Fruit fly (Drosophila melanogaster): ENCODE data around the gene Eip78C.

Eip78C gene

dm6 chr3L:21201246-21201896 is 25.0 kb upstream of the Eip78C start (continued):
- TF ChIP-seq CG4424 (GFP tag; optimal IDR thresholded peaks at IDR 0.05) (no peak), Chrac-16 (GFP tag; optimal IDR thresholded peaks at IDR 0.05) (no peak), HHEX (GFP tag; optimal IDR thresholded peaks at IDR 0.05) (no peak), CG3281 (GFP tag; optimal IDR thresholded peaks at IDR 0.05) (peak; percentile 19), CG12236 (GFP tag; optimal IDR thresholded peaks at IDR 0.05) (no peak), CG12942 (GFP tag; optimal IDR thresholded peaks at IDR 0.05) (no peak), slp2 (GFP tag; optimal IDR thresholded peaks at IDR 0.05) (no peak), gfzf (GFP tag; optimal IDR thresholded peaks at IDR 0.05) (no peak), CG6254 (GFP tag; optimal IDR thresholded peaks at IDR 0.05) (no peak), lab (GFP tag; optimal IDR thresholded peaks at IDR 0.05) (peak; percentile 5), NfI (GFP tag; optimal IDR thresholded peaks at IDR 0.05) (peak; percentile 3), Drgx (GFP tag; IDR thresholded peaks at IDR 0.05) (0 out of 2 replicates have a peak, but pooled peaks have one; percentile 27), CG34224 (GFP tag; IDR thresholded peaks at IDR 0.05; ENCODE audit: partially characterized antibody) (no peak), CG2120 (GFP tag; optimal IDR thresholded peaks at IDR 0.05) (no peak), CG13624 (GFP tag; optimal IDR thresholded peaks at IDR 0.05) (no peak), Med (GFP tag) (peak; percentile 82), vnd (GFP tag; IDR thresholded peaks at IDR 0.05; ENCODE audit: partially characterized antibody) (no peak), sob (GFP tag; IDR thresholded peaks at IDR 0.05) (peak; percentile 46; the same call in 1 of the 2 replicates), pita (GFP tag; optimal IDR thresholded peaks at IDR 0.05) (no peak), Mrtf (GFP tag; IDR thresholded peaks at IDR 0.05) (peak; percentile 27; the same call in 1 of the 3 replicates), CG12071 (GFP tag; optimal IDR thresholded peaks at IDR 0.05) (peak; percentile 3), CG10366 (GFP tag; IDR thresholded peaks at IDR 0.05) (no peak), Hsf (GFP tag; optimal IDR thresholded peaks at IDR 0.05) (no peak), CG6175 (GFP tag; IDR thresholded peaks at IDR 0.05) (no peak), CG8478 (optimal IDR thresholded peaks at IDR 0.05) (no peak), CG8281 (tag; optimal IDR thresholded peaks at IDR 0.05) (no peak), CG14441 (GFP tag; IDR thresholded peaks at IDR 0.05) (0 out of 2 replicates have a peak, but pooled peaks have one; percentile 20), ERR (GFP tag; optimal IDR thresholded peaks at IDR 0.05) (no peak), CG13775 (GFP tag; optimal IDR thresholded peaks at IDR 0.05) (no peak), CG33213 (GFP tag; optimal IDR thresholded peaks at IDR 0.05) (no peak), CG12769 (tag; optimal IDR thresholded peaks at IDR 0.05) (peak; percentile 39), Oli (tag; optimal IDR thresholded peaks at IDR 0.05) (no peak), Dll (GFP tag; IDR thresholded peaks at IDR 0.05; ENCODE audit: partially characterized antibody) (no peak), Gug (GFP tag; IDR thresholded peaks at IDR 0.05) (no peak), row (GFP tag; IDR thresholded peaks at IDR 0.05) (peak; percentile 24; the same call in 1 of the 3 replicates), mam (GFP tag; optimal IDR thresholded peaks at IDR 0.05) (no peak), cas (GFP tag; IDR thresholded peaks at IDR 0.05) (0 out of 2 replicates have a peak, but pooled peaks have one; percentile 18), peb (GFP tag; IDR thresholded peaks at IDR 0.05) (no peak), dan (GFP tag; IDR thresholded peaks at IDR 0.05) (no peak), CkIIα-i1 (GFP tag; IDR thresholded peaks at IDR 0.05) (no peak), CG16815 (GFP tag; optimal IDR thresholded peaks at IDR 0.05) (no peak)

Data from whole organism, embryonic.